Fruit fly (Drosophila melanogaster) whole organism, embryonic: Measurements from ENCODE around the gene CG3294.

Source experiments
- CG16863 ChIP-seq: fragments of 200-800 bp; sonication (Bioruptor generic); optimal IDR thresholded peaks from 3 replicates; lab custom pipeline; 2016; ENCODE audit warnings: missing biosample characterization, missing genetic modification characterization
- CG17802 ChIP-seq: fragments of 200-800 bp; sonication (Bioruptor generic); optimal IDR thresholded peaks from 2 replicates; lab custom pipeline; 2018; ENCODE audit warnings: missing biosample characterization, mild to moderate bottlenecking, missing genetic modification characterization, moderate library complexity
- CG7372 ChIP-seq: fragments of 200-800 bp; sonication (Bioruptor generic); IDR thresholded peaks from 2 replicates; pipeline ENCODE4 v1.3.6; 2022; ENCODE audit warnings: missing biosample characterization, missing genetic modification characterization
- pita ChIP-seq: fragments of 200-800 bp; sonication (Bioruptor generic); optimal IDR thresholded peaks from 2 replicates; lab custom pipeline; 2017; ENCODE audit warnings: missing biosample characterization, mild to moderate bottlenecking, missing genetic modification characterization
- twi ChIP-seq: fragments of 200-800 bp; optimal IDR thresholded peaks from 2 replicates; lab custom pipeline; 2019; ENCODE audit warnings: missing biosample characterization, mild to moderate bottlenecking, missing genetic modification characterization, moderate library complexity

dm6 chr2L:4819995-4820394 is 25.6 kb downstream of the CG3294 start:
- TF ChIP-seq CG16863 (GFP tag; lab: Kevin White, UChicago) (no peak), pita (GFP tag; lab: Kevin White, UChicago) (no peak), CG7372 (no peak), twi (no peak), CG17802 (tag; lab: Kevin White, UChicago) (no peak)
